Worm (Caenorhabditis elegans) whole organism, midembryonic: ENCODE results near the gene nhr-67.

Experiments used
- T22C8.4 ChIP-seq: fragments of 200-800 bp; sonication (Bioruptor generic); IDR thresholded peaks from 2 replicates; pipeline ENCODE4 v1.3.6; 2022; ENCODE audit warnings: missing genetic modification characterization, missing compliant biosample characterization
- cog-1 ChIP-seq: sonication (generic microtip); optimal IDR thresholded peaks from 2 replicates; lab custom pipeline; 2016; ENCODE audit warnings: missing genetic modification characterization, missing compliant biosample characterization
- flt-1 ChIP-seq: fragments of 200-800 bp; sonication (Bioruptor generic); IDR thresholded peaks from 2 replicates; pipeline ENCODE4 v1.3.6; 2022; ENCODE audit warnings: missing genetic modification characterization, missing compliant biosample characterization
- klf-2 ChIP-seq: fragments of 200-800 bp; sonication (Bioruptor generic); conservative IDR thresholded peaks from 2 replicates; pipeline ENCODE4 v1.3.6; 2022; ENCODE audit warnings: missing genetic modification reagents, missing genetic modification characterization, missing compliant biosample characterization
- med-1 ChIP-seq: sonication (generic microtip); optimal IDR thresholded peaks from 2 replicates; lab custom pipeline; 2017; ENCODE audit warnings: missing genetic modification characterization, mild to moderate bottlenecking, missing compliant biosample characterization, antibody characterized with exemption, missing genetic modification reagents; ENCODE audit not compliant: insufficient read depth
- ref-1 ChIP-seq: fragments of 200-800 bp; sonication (Bioruptor generic); conservative IDR thresholded peaks from 2 replicates; pipeline ENCODE4 v1.3.6; 2022; ENCODE audit warnings: missing genetic modification reagents, missing genetic modification characterization, missing compliant biosample characterization
- tab-1 ChIP-seq: fragments of 200-800 bp; sonication (Bioruptor generic); IDR thresholded peaks from 2 replicates; pipeline ENCODE4 v1.3.6; 2022; ENCODE audit warnings: missing genetic modification characterization, missing compliant biosample characterization
- ztf-23 ChIP-seq: fragments of 200-800 bp; sonication (Bioruptor generic); IDR thresholded peaks from 2 replicates; pipeline ENCODE4 v1.3.6; 2022; ENCODE audit warnings: missing genetic modification reagents, missing genetic modification characterization, missing compliant biosample characterization
- ztf-29 ChIP-seq: fragments of 200-800 bp; sonication (Bioruptor generic); IDR thresholded peaks from 2 replicates; pipeline ENCODE4 v1.3.6; 2022; ENCODE audit warnings: missing genetic modification reagents, missing genetic modification characterization, missing compliant biosample characterization

Gene nhr-67

DNA sequence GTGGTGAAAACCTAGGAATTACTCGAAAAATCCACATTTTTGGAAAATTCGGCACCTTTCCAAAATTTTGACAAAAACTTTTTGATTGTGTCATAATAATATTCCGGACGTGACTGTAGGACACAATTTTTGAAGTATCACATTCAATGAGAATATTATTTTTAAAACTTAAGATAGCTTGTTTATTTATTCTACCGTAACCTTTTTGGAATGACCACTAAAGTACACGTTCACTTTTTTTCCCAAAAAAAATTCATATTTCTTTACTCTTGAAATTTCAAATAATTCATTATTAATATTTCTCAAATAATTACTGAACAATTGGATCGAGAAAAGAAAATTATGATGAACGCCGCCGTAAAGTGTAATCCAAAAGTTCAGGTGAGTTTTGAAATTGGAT is 37.6 kb downstream of the nhr-67 start, which contains the start of gene R07H5.9:
R07H5.9 (plus strand) TSS at position 301 of the 400 bp plus-strand sequence.
- no peak for TF ChIP-seq ztf-29 (GFP tag; lab: Robert Waterston, UW)
- TF ChIP-seq T22C8.4 (GFP tag; lab: Robert Waterston, UW): no peak

- TF ChIP-seq T22C8.4 (GFP tag; lab: Robert Waterston, UW): no peak
- TF ChIP-seq flt-1 (GFP tag; lab: Robert Waterston, UW): no peak
- no peak for TF ChIP-seq tab-1
- TF ChIP-seq ztf-23 (GFP tag; lab: Robert Waterston, UW): no peak
- no peak for TF ChIP-seq klf-2 (GFP tag; lab: Robert Waterston, UW)
These were observed 41.3 kb downstream of the nhr-67 start, which contains the start of gene adk-1 for ce11 chrIV:11210781-11211256. Gene adk-1, minus strand, starts transcription at chrIV:11210831.

ce11 chrIV:11211547-11211946 is 42.0 kb downstream of the nhr-67 start:
- TF ChIP-seq tab-1: no peak
- TF ChIP-seq flt-1 (GFP tag; lab: Robert Waterston, UW): no peak
- no peak for TF ChIP-seq T22C8.4 (GFP tag; lab: Robert Waterston, UW)
- TF ChIP-seq cog-1 (tag; lab: Kevin White, UChicago): no peak
- TF ChIP-seq klf-2 (GFP tag; lab: Robert Waterston, UW): no peak
- TF ChIP-seq ztf-23 (GFP tag; lab: Robert Waterston, UW): no peak
- no peak for TF ChIP-seq med-1
- TF ChIP-seq ztf-29 (GFP tag; lab: Robert Waterston, UW): no peak

- TF ChIP-seq klf-2 (GFP tag; lab: Robert Waterston, UW) (no peak), cog-1 (tag; lab: Kevin White, UChicago) (no peak), ref-1 (GFP tag; lab: Robert Waterston, UW) (no peak), tab-1 (no peak), ztf-23 (GFP tag; lab: Robert Waterston, UW) (no peak), ztf-29 (GFP tag; lab: Robert Waterston, UW) (no peak), med-1 (no peak), flt-1 (GFP tag; lab: Robert Waterston, UW) (no peak), T22C8.4 (GFP tag; lab: Robert Waterston, UW) (no peak)
These were observed 43.4 kb downstream of the nhr-67 start for ce11 chrIV:11212978-11213377.

DNA sequence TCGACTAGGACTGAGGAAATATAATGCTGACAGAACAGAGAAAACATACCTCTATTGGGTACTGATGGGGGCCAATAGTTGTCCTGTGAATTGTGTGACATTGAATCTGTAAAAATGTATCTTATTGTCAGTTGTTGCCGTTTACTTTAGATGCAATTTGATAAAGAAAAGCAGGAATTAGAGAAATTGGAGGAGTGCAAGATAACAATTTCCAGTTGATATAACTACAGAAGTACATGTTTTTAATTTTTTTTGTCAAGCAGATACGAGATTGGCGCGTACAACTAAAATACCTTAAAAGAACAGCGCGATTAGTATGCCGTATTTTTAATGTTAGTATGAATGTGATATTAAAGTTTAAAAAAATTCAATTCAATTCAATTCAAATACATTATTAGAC is 48.5 kb downstream of the nhr-67 start, which contains the start of gene zip-6:
zip-6 (minus strand) TSS at position 101 of the 400 bp plus-strand sequence.
- TF ChIP-seq T22C8.4 (GFP tag; lab: Robert Waterston, UW): no peak
- no peak for TF ChIP-seq ztf-23 (GFP tag; lab: Robert Waterston, UW)
- no peak for TF ChIP-seq tab-1
- TF ChIP-seq ztf-29 (GFP tag; lab: Robert Waterston, UW): no peak
- no peak for TF ChIP-seq med-1
- TF ChIP-seq flt-1 (GFP tag; lab: Robert Waterston, UW): no peak
- TF ChIP-seq klf-2 (GFP tag; lab: Robert Waterston, UW): no peak
- TF ChIP-seq ref-1 (GFP tag; lab: Robert Waterston, UW): no peak
- no peak for TF ChIP-seq cog-1 (tag; lab: Kevin White, UChicago)

DNA sequence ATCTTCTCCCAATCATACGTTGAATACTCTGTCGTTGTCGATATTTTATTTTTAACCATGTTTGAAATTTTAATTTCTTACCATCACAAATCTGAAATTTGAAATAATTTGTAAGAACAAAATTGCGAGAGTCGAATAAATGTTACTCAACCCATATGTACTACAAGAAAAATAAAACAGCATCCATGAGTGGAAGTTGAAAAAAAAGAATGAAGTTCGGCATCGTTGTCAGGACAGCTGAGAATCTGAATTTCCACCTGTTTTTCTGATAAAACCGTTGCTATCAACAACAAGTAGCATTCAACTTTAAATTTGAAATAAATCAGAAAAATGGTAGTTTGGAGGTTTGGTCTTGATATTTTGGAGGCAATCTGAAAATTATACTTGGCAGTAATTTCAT is 54.3 kb downstream of the nhr-67 start, which contains the start of gene C29F4.3:
C29F4.3 (minus strand) TSS at position 101 of the 400 bp plus-strand sequence.
- no peak for TF ChIP-seq med-1
- TF ChIP-seq ztf-29 (GFP tag; lab: Robert Waterston, UW): no peak
- TF ChIP-seq klf-2 (GFP tag; lab: Robert Waterston, UW): no peak
- no peak for TF ChIP-seq ztf-23 (GFP tag; lab: Robert Waterston, UW)
- TF ChIP-seq flt-1 (GFP tag; lab: Robert Waterston, UW): no peak
